Fruit fly (Drosophila melanogaster) whole organism, pupa: ENCODE data around the gene CG34354.

Experiments
- CG10348 ChIP-seq: fragments of 200-800 bp; sonication (Bioruptor generic); IDR thresholded peaks from 2 replicates; pipeline ENCODE4 v1.3.6; 2022; ENCODE audit warnings: missing biosample characterization, missing genetic modification characterization
- CG12605 ChIP-seq: fragments of 200-800 bp; sonication (Bioruptor generic); IDR thresholded peaks from 2 replicates; pipeline ENCODE4 v1.3.6; 2022; ENCODE audit warnings: missing biosample characterization, missing genetic modification characterization
- CG13204 ChIP-seq: fragments of 200-800 bp; sonication (Bioruptor generic); optimal IDR thresholded peaks from 2 replicates; lab custom pipeline; 2018; ENCODE audit warnings: missing biosample characterization, mild to moderate bottlenecking, missing genetic modification characterization, moderate library complexity
- CG14655 ChIP-seq: fragments of 200-800 bp; sonication (Bioruptor generic); optimal IDR thresholded peaks from 3 replicates; lab custom pipeline; 2017; ENCODE audit warnings: mild to moderate bottlenecking, missing biosample characterization, missing genetic modification reagents, missing genetic modification characterization
- CG15710 ChIP-seq: fragments of 200-800 bp; sonication (Bioruptor generic); optimal IDR thresholded peaks from 2 replicates; lab custom pipeline; 2018; ENCODE audit warnings: missing biosample characterization, mild to moderate bottlenecking, missing genetic modification characterization, moderate library complexity
- CG17806 ChIP-seq: fragments of 200-800 bp; sonication (Bioruptor generic); optimal IDR thresholded peaks from 2 replicates; lab custom pipeline; 2018; ENCODE audit warnings: missing biosample characterization, mild to moderate bottlenecking, missing genetic modification characterization, moderate library complexity
- CG32121 ChIP-seq: fragments of 200-800 bp; sonication (Bioruptor generic); IDR thresholded peaks from 2 replicates; pipeline ENCODE4 v1.3.6; 2022; ENCODE audit warnings: missing biosample characterization, missing genetic modification characterization
- CG34367 ChIP-seq: fragments of 200-800 bp; sonication (Bioruptor generic); optimal IDR thresholded peaks from 2 replicates; lab custom pipeline; 2018; ENCODE audit warnings: missing biosample characterization, mild to moderate bottlenecking, missing genetic modification characterization
- CG4496 ChIP-seq: fragments of 200-800 bp; sonication (Bioruptor generic); IDR thresholded peaks from 3 replicates; pipeline ENCODE4 v1.3.6; 2022; ENCODE audit warnings: missing biosample characterization, missing genetic modification characterization
- CG8159 ChIP-seq: fragments of 200-800 bp; sonication (Bioruptor generic); optimal IDR thresholded peaks from 3 replicates; lab custom pipeline; 2018; ENCODE audit warnings: missing biosample characterization, mild to moderate bottlenecking, missing genetic modification characterization, moderate library complexity
- CG8301 ChIP-seq: fragments of 200-800 bp; sonication (Bioruptor generic); optimal IDR thresholded peaks from 2 replicates; lab custom pipeline; 2018; ENCODE audit warnings: missing biosample characterization, mild to moderate bottlenecking, missing genetic modification characterization
- CG9948 ChIP-seq: fragments of 200-800 bp; sonication (Bioruptor generic); optimal IDR thresholded peaks from 2 replicates; lab custom pipeline; 2018; ENCODE audit warnings: missing biosample characterization, mild to moderate bottlenecking, missing genetic modification characterization, moderate library complexity
- D1 ChIP-seq: fragments of 200-800 bp; sonication (Bioruptor generic); optimal IDR thresholded peaks from 2 replicates; lab custom pipeline; 2018; ENCODE audit warnings: missing biosample characterization, mild to moderate bottlenecking, missing genetic modification characterization, moderate library complexity
- EcR ChIP-seq: fragments of 200-800 bp; sonication (Bioruptor generic); optimal IDR thresholded peaks from 3 replicates; lab custom pipeline; 2019; ENCODE audit warnings: missing biosample characterization, missing genetic modification characterization, mild to moderate bottlenecking, moderate library complexity, missing genetic modification reagents
- Ets98B ChIP-seq: fragments of 200-800 bp; sonication (Bioruptor generic); IDR thresholded peaks from 2 replicates; pipeline ENCODE4 v1.3.6; 2022; ENCODE audit warnings: missing biosample characterization, missing genetic modification characterization
- Pif1A ChIP-seq: fragments of 200-800 bp; sonication (Bioruptor generic); optimal IDR thresholded peaks from 3 replicates; lab custom pipeline; 2016; ENCODE audit warnings: missing biosample characterization, missing genetic modification characterization
- Pif1B ChIP-seq: fragments of 200-800 bp; sonication (Bioruptor generic); optimal IDR thresholded peaks from 3 replicates; lab custom pipeline; 2016; ENCODE audit warnings: missing biosample characterization, missing genetic modification characterization
- Snoo ChIP-seq: fragments of 200-800 bp; sonication (Bioruptor generic); optimal IDR thresholded peaks from 3 replicates; lab custom pipeline; 2017; ENCODE audit warnings: missing biosample characterization, mild to moderate bottlenecking, missing genetic modification characterization, inconsistent platforms
- gl ChIP-seq: fragments of 200-800 bp; sonication (Bioruptor generic); optimal IDR thresholded peaks from 2 replicates; lab custom pipeline; 2018; ENCODE audit warnings: missing biosample characterization, mild to moderate bottlenecking, missing genetic modification characterization
- rn ChIP-seq: fragments of 200-800 bp; sonication (Bioruptor generic); IDR thresholded peaks from 2 replicates; pipeline ENCODE4 v1.3.6; 2022; ENCODE audit warnings: missing biosample characterization, missing genetic modification characterization

The CG34354 gene

dm6 chr3R:28263522-28263921 is 116.8 kb downstream of the CG34354 start, which contains the start of gene CG43125:
Gene CG43125, minus strand, starts transcription at chr3R:28263622.
- TF ChIP-seq Snoo (tag; lab: Kevin White, UChicago) (no peak), CG9948 (tag; lab: Kevin White, UChicago) (no peak), CG4496 (GFP tag; lab: Robert Waterston, UW) (no peak), CG15710 (tag; lab: Kevin White, UChicago) (no peak), gl (no peak), CG34367 (tag; lab: Kevin White, UChicago) (no peak), CG13204 (GFP tag; lab: Kevin White, UChicago) (no peak), CG32121 (no peak), Pif1A (no peak), CG8301 (tag; lab: Kevin White, UChicago) (no peak), Ets98B (no peak), CG17806 (tag; lab: Kevin White, UChicago) (no peak), CG12605 (no peak), CG8159 (no peak), D1 (tag; lab: Kevin White, UChicago) (no peak), EcR (GFP tag; lab: Kevin White, UChicago) (no peak)

dm6 chr3R:28264673-28265072 is 118.0 kb downstream of the CG34354 start, which contains the start of gene CG43124:
Gene CG43124, minus strand, starts transcription at chr3R:28264773.
- no peak for TF ChIP-seq CG32121
- no peak for TF ChIP-seq CG12605
- TF ChIP-seq CG4496 (GFP tag; lab: Robert Waterston, UW): no peak
- TF ChIP-seq Snoo (tag; lab: Kevin White, UChicago): no peak
- no peak for TF ChIP-seq Pif1B (GFP tag; lab: Kevin White, UChicago)
- TF ChIP-seq EcR (GFP tag; lab: Kevin White, UChicago): no peak
- no peak for TF ChIP-seq CG14655 (GFP tag; lab: Kevin White, UChicago)
- TF ChIP-seq Ets98B: no peak
- no peak for TF ChIP-seq CG8301 (tag; lab: Kevin White, UChicago)
- no peak for TF ChIP-seq CG15710 (tag; lab: Kevin White, UChicago)
- no peak for TF ChIP-seq CG17806 (tag; lab: Kevin White, UChicago)
- TF ChIP-seq CG34367 (tag; lab: Kevin White, UChicago): no peak
- TF ChIP-seq Pif1A: no peak
- no peak for TF ChIP-seq gl
- no peak for TF ChIP-seq CG9948 (tag; lab: Kevin White, UChicago)
- no peak for TF ChIP-seq CG10348 (GFP tag; lab: Robert Waterston, UW)
- TF ChIP-seq CG13204 (GFP tag; lab: Kevin White, UChicago): no peak
- no peak for TF ChIP-seq CG8159
- TF ChIP-seq, all 21 proteins: peak for 0

dm6 chr3R:28282280-28282679 is 135.6 kb downstream of the CG34354 start, which contains the start of gene CG34436:
Gene CG34436, plus strand, starts transcription at chr3R:28282580.
- no peak for TF ChIP-seq CG4496 (GFP tag; lab: Robert Waterston, UW)

dm6 chr3R:28283419-28283818 is 136.7 kb downstream of the CG34354 start, which contains the start of gene CG34437:
Gene CG34437, plus strand, starts transcription at chr3R:28283719.
- TF ChIP-seq CG13204 (GFP tag; lab: Kevin White, UChicago) (no peak), CG12605 (no peak), D1 (tag; lab: Kevin White, UChicago) (no peak), rn (GFP tag; lab: Robert Waterston, UW) (no peak), gl (no peak), CG8159 (no peak), CG9948 (tag; lab: Kevin White, UChicago) (no peak), EcR (GFP tag; lab: Kevin White, UChicago) (no peak), CG15710 (tag; lab: Kevin White, UChicago) (no peak), Snoo (tag; lab: Kevin White, UChicago) (no peak), CG14655 (GFP tag; lab: Kevin White, UChicago) (no peak), Pif1A (no peak), CG8301 (tag; lab: Kevin White, UChicago) (no peak)
- TF ChIP-seq, all 21 proteins: peak for 0
